Worm (Caenorhabditis elegans) whole organism, L4/young adult: Measurements from ENCODE around the gene cnc-11.

Source experiments
- dao-5 ChIP-seq: sonication (generic microtip); optimal IDR thresholded peaks from 2 replicates; lab custom pipeline; 2016; ENCODE audit warnings: missing genotype, missing genetic modification characterization, moderate library complexity, missing compliant biosample characterization
- him-1 ChIP-seq: sonication (generic microtip); optimal IDR thresholded peaks from 2 replicates; lab custom pipeline; 2016; ENCODE audit warnings: missing genotype, missing genetic modification reagents, missing genetic modification characterization, missing compliant biosample characterization

DNA sequence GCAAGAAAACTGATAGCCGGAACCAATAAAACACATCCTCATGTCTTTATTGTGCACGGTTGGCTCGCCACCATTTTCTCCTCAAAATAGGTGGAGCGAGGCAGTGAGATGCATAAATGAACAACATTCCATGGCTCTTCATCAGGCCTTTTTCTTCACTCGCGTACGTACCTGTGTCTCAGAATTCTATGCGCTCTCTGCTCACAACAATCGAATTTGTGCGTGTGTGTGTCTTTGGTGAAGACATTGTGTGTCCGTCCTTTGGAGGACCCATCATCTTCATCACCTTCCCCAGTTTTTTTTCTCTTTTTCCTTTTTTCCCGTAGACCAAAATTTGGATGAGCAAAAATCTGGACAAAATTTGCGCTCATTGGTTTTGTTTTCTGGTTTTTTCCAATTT, 19.9 kb upstream of the cnc-11 start:
- no peak for TF ChIP-seq him-1
- no peak for TF ChIP-seq dao-5 (tag; lab: Kevin White, UChicago)
